Worm (Caenorhabditis elegans) whole organism, late embryonic: ENCODE measurements around the gene H39E20.1.

ENCODE experiments used
- F13H6.1 ChIP-seq: sonication (generic microtip); optimal IDR thresholded peaks from 2 replicates; lab custom pipeline; 2016; ENCODE audit warnings: missing genetic modification characterization, missing compliant biosample characterization
- ama-1 ChIP-seq: fragments of 150-350 bp; optimal IDR thresholded peaks from 2 replicates; lab custom pipeline; 2014
- dve-1 ChIP-seq: sonication (generic microtip); optimal IDR thresholded peaks from 2 replicates; lab custom pipeline; 2017; ENCODE audit warnings: antibody characterized with exemption, mild to moderate bottlenecking, missing genetic modification characterization, missing compliant biosample characterization
- hlh-6 ChIP-seq: sonication (generic microtip); optimal IDR thresholded peaks from 2 replicates; lab custom pipeline; 2016; ENCODE audit warnings: missing genotype, missing genetic modification characterization, missing compliant biosample characterization
- hlh-8 ChIP-seq: sonication (generic microtip); optimal IDR thresholded peaks from 2 replicates; lab custom pipeline; 2016; ENCODE audit warnings: missing genotype, missing genetic modification characterization, missing compliant biosample characterization
- odd-2 ChIP-seq: sonication (generic microtip); optimal IDR thresholded peaks from 2 replicates; lab custom pipeline; 2017; ENCODE audit warnings: antibody characterized with exemption, mild to moderate bottlenecking, missing genetic modification characterization, missing compliant biosample characterization
- pha-2 ChIP-seq: sonication (generic microtip); optimal IDR thresholded peaks from 2 replicates; lab custom pipeline; 2017; ENCODE audit warnings: mild to moderate bottlenecking, missing genetic modification characterization, missing compliant biosample characterization
- pqm-1 ChIP-seq: sonication (generic microtip); optimal IDR thresholded peaks from 2 replicates; lab custom pipeline; 2016; ENCODE audit warnings: missing genetic modification characterization, missing compliant biosample characterization
- pros-1 ChIP-seq: fragments of 150-350 bp; optimal IDR thresholded peaks from 2 replicates; lab custom pipeline; 2014; ENCODE audit warnings: missing biosample characterization, missing genetic modification reagents, missing genetic modification characterization
- tbx-2 ChIP-seq: sonication (generic microtip); optimal IDR thresholded peaks from 2 replicates; lab custom pipeline; 2016; ENCODE audit warnings: missing genetic modification characterization, missing compliant biosample characterization
- unc-42 ChIP-seq: sonication (generic microtip); optimal IDR thresholded peaks from 2 replicates; lab custom pipeline; 2016; ENCODE audit warnings: missing genotype, missing genetic modification characterization, missing compliant biosample characterization
- unc-86 ChIP-seq: sonication (generic microtip); optimal IDR thresholded peaks from 2 replicates; lab custom pipeline; 2016; ENCODE audit warnings: missing genetic modification characterization, missing compliant biosample characterization

- no peak for TF ChIP-seq unc-86
- TF ChIP-seq tbx-2 (tag; lab: Kevin White, UChicago), result no peak
- TF ChIP-seq hlh-6 (tag; lab: Kevin White, UChicago), result no peak
- TF ChIP-seq dve-1 (tag; lab: Kevin White, UChicago), result no peak
- TF ChIP-seq pha-2 (tag; lab: Kevin White, UChicago), result no peak
- no peak for TF ChIP-seq ama-1 (lab: Kevin White, UChicago)
- TF ChIP-seq pros-1 (tag; lab: Kevin White, UChicago), result no peak
- TF ChIP-seq pqm-1 (tag; lab: Kevin White, UChicago), result no peak
- TF ChIP-seq odd-2, result no peak
- TF ChIP-seq unc-42, result no peak
- no peak for TF ChIP-seq F13H6.1 (tag; lab: Kevin White, UChicago)
- TF ChIP-seq hlh-8, result no peak
These were observed 29.0 kb upstream of the H39E20.1 start, which contains the start of gene F19G12.11 for ce11 chrX:1426425-1426824.
